Worm (Caenorhabditis elegans) whole organism, L1 larva: ENCODE measurements around the gene T13G4.4.

Experiments used
- jun-1 ChIP-seq: fragments of 150-350 bp; optimal IDR thresholded peaks from 2 replicates; lab custom pipeline; 2014; ENCODE audit warnings: missing biosample characterization, missing genetic modification reagents, missing genetic modification characterization
- lin-39 ChIP-seq: fragments of 150-350 bp; optimal IDR thresholded peaks from 2 replicates; lab custom pipeline; 2014; ENCODE audit warnings: missing biosample characterization, missing genetic modification reagents, missing genetic modification characterization
- mef-2 ChIP-seq: fragments of 150-350 bp; optimal IDR thresholded peaks from 2 replicates; lab custom pipeline; 2014; ENCODE audit warnings: missing biosample characterization, missing genetic modification characterization
- nhr-12 ChIP-seq: sonication (generic microtip); optimal IDR thresholded peaks from 2 replicates; lab custom pipeline; 2017; ENCODE audit warnings: missing biosample characterization, missing genetic modification characterization
- nhr-77 ChIP-seq: fragments of 150-350 bp; optimal IDR thresholded peaks from 2 replicates; lab custom pipeline; 2014; ENCODE audit warnings: missing biosample characterization, missing genetic modification characterization
- pqm-1 ChIP-seq: sonication (generic microtip); optimal IDR thresholded peaks from 3 replicates; lab custom pipeline; 2017; ENCODE audit warnings: missing biosample characterization, missing genetic modification characterization
- rnt-1 ChIP-seq: sonication (generic microtip); optimal IDR thresholded peaks from 2 replicates; lab custom pipeline; 2016; ENCODE audit warnings: mild to moderate bottlenecking, missing genetic modification characterization, moderate library complexity, missing compliant biosample characterization
- swsn-7 ChIP-seq: sonication (generic microtip); optimal IDR thresholded peaks from 2 replicates; lab custom pipeline; 2016; ENCODE audit warnings: missing genetic modification characterization, missing compliant biosample characterization
- vab-15 ChIP-seq: sonication (generic microtip); optimal IDR thresholded peaks from 2 replicates; lab custom pipeline; 2017; ENCODE audit warnings: missing genotype, mild to moderate bottlenecking, missing genetic modification characterization, missing compliant biosample characterization
- ztf-11 ChIP-seq, 2 experiments: sonication (generic microtip); optimal IDR thresholded peaks; 2 replicates each; lab custom pipeline; 2016 to 2017; ENCODE audit warnings: missing genetic modification characterization in 2 of 2, missing biosample characterization in 1 of 2, missing compliant biosample characterization in 1 of 2

ce11 chrX:1183258-1183657 is 8.2 kb downstream of the T13G4.4 start:
- TF ChIP-seq nhr-12: no peak
- TF ChIP-seq swsn-7 (tag; lab: Kevin White, UChicago): no peak
- no peak for TF ChIP-seq nhr-77
- no peak for TF ChIP-seq ztf-11 (tag; optimal IDR thresholded peaks at IDR 0.05; lab: Kevin White, UChicago)
- TF ChIP-seq vab-15 (tag; lab: Kevin White, UChicago): no peak
- TF ChIP-seq pqm-1: no peak
- no peak for TF ChIP-seq mef-2 (tag; lab: Kevin White, UChicago)
- TF ChIP-seq rnt-1 (tag; lab: Kevin White, UChicago): peak; percentile 22
- no peak for TF ChIP-seq jun-1 (tag; lab: Kevin White, UChicago)
- TF ChIP-seq lin-39 (tag; lab: Kevin White, UChicago): no peak
